Fruit fly (Drosophila melanogaster) whole organism, embryonic: ENCODE data around the gene CG10383.

Experiments
- Abd-B ChIP-seq: fragments of 200-800 bp; sonication (Bioruptor generic); optimal IDR thresholded peaks from 2 replicates; lab custom pipeline; 2018; ENCODE audit warnings: missing biosample characterization, mild to moderate bottlenecking, missing genetic modification characterization, moderate library complexity
- CG15479 ChIP-seq: fragments of 200-800 bp; sonication (Bioruptor generic); optimal IDR thresholded peaks from 3 replicates; lab custom pipeline; 2019; ENCODE audit warnings: missing biosample characterization, mild to moderate bottlenecking, missing genetic modification characterization, moderate library complexity
- CG16779 ChIP-seq: fragments of 200-800 bp; sonication (Bioruptor generic); IDR thresholded peaks from 2 replicates; pipeline ENCODE4 v1.3.6; 2022; ENCODE audit warnings: missing biosample characterization, missing genetic modification characterization
- CG16815 ChIP-seq: fragments of 200-800 bp; sonication (Bioruptor generic); optimal IDR thresholded peaks from 3 replicates; lab custom pipeline; 2017; ENCODE audit warnings: missing biosample characterization, mild to moderate bottlenecking, missing genetic modification characterization
- CG16863 ChIP-seq: fragments of 200-800 bp; sonication (Bioruptor generic); optimal IDR thresholded peaks from 3 replicates; lab custom pipeline; 2016; ENCODE audit warnings: missing biosample characterization, missing genetic modification characterization
- CG17359 ChIP-seq: fragments of 200-800 bp; sonication (Bioruptor generic); optimal IDR thresholded peaks from 3 replicates; lab custom pipeline; 2018; ENCODE audit warnings: missing biosample characterization, mild to moderate bottlenecking, missing genetic modification characterization, moderate library complexity
- CG2116 ChIP-seq: fragments of 200-800 bp; sonication (Bioruptor generic); optimal IDR thresholded peaks from 3 replicates; lab custom pipeline; 2018; ENCODE audit warnings: missing biosample characterization, mild to moderate bottlenecking, missing genetic modification characterization
- CG2199 ChIP-seq: fragments of 200-800 bp; sonication (Bioruptor generic); IDR thresholded peaks from 3 replicates; pipeline ENCODE4 v1.3.6; 2022; ENCODE audit warnings: missing biosample characterization, missing genetic modification characterization
- CG3995 ChIP-seq: fragments of 200-800 bp; sonication (Bioruptor generic); optimal IDR thresholded peaks from 3 replicates; lab custom pipeline; 2016; ENCODE audit warnings: missing biosample characterization, missing genetic modification characterization
- CG4854 ChIP-seq: fragments of 200-800 bp; sonication (Bioruptor generic); optimal IDR thresholded peaks from 2 replicates; lab custom pipeline; 2016; ENCODE audit warnings: missing biosample characterization, missing genetic modification characterization, inconsistent platforms
- CG5953 ChIP-seq: fragments of 200-800 bp; sonication (Bioruptor generic); IDR thresholded peaks from 2 replicates; pipeline ENCODE4 v1.3.6; 2022; ENCODE audit warnings: missing biosample characterization, missing genetic modification characterization
- CG8765 ChIP-seq: fragments of 200-800 bp; sonication (Bioruptor generic); IDR thresholded peaks from 2 replicates; pipeline ENCODE4 v1.3.6; 2022; ENCODE audit warnings: missing biosample characterization, missing genetic modification characterization
- CG9215 ChIP-seq: fragments of 200-800 bp; sonication (Bioruptor generic); IDR thresholded peaks from 2 replicates; pipeline ENCODE4 v1.3.6; 2022; ENCODE audit warnings: missing biosample characterization, missing genetic modification characterization
- CG9876 ChIP-seq: fragments of 200-800 bp; sonication (Bioruptor generic); optimal IDR thresholded peaks from 2 replicates; lab custom pipeline; 2016; ENCODE audit warnings: missing biosample characterization, missing genetic modification characterization
- Chrac-16 ChIP-seq: fragments of 200-800 bp; sonication (Bioruptor generic); optimal IDR thresholded peaks from 3 replicates; lab custom pipeline; 2016; ENCODE audit warnings: missing biosample characterization, missing genetic modification characterization
- CkIIα-i1 ChIP-seq: fragments of 200-800 bp; sonication (Bioruptor generic); IDR thresholded peaks from 2 replicates; pipeline ENCODE4 v1.3.6; 2022; ENCODE audit warnings: missing biosample characterization, missing genetic modification characterization
- CoRest ChIP-seq: fragments of 200-800 bp; sonication (Bioruptor generic); optimal IDR thresholded peaks from 3 replicates; lab custom pipeline; 2018; ENCODE audit warnings: missing biosample characterization, mild to moderate bottlenecking, missing genetic modification characterization, moderate library complexity
- Dip3 ChIP-seq: fragments of 200-800 bp; sonication (Bioruptor generic); optimal IDR thresholded peaks from 3 replicates; lab custom pipeline; 2016; ENCODE audit warnings: missing biosample characterization, missing genetic modification characterization
- Doc3 ChIP-seq: fragments of 200-800 bp; sonication (Bioruptor generic); IDR thresholded peaks from 3 replicates; pipeline ENCODE4 v1.3.6; 2022; ENCODE audit warnings: missing biosample characterization, missing genetic modification characterization; ENCODE audit not compliant: partially characterized antibody
- E2f1 ChIP-seq: fragments of 200-800 bp; sonication (Bioruptor generic); IDR thresholded peaks from 2 replicates; pipeline ENCODE4 v1.3.6; 2022; ENCODE audit warnings: missing biosample characterization, missing genetic modification characterization
- Fer2 ChIP-seq: fragments of 200-800 bp; sonication (Bioruptor generic); optimal IDR thresholded peaks from 2 replicates; lab custom pipeline; 2018; ENCODE audit warnings: missing biosample characterization, mild to moderate bottlenecking, missing genetic modification characterization, moderate library complexity
- Hmr ChIP-seq: fragments of 200-800 bp; sonication (Bioruptor generic); optimal IDR thresholded peaks from 3 replicates; lab custom pipeline; 2017; ENCODE audit warnings: mild to moderate bottlenecking, missing biosample characterization, missing genetic modification reagents, missing genetic modification characterization
- Nf-YA ChIP-seq: fragments of 200-800 bp; sonication (Bioruptor generic); IDR thresholded peaks from 2 replicates; pipeline ENCODE4 v1.3.6; 2022; ENCODE audit warnings: missing biosample characterization, missing genetic modification characterization
- Oli ChIP-seq: fragments of 200-800 bp; sonication (Bioruptor generic); optimal IDR thresholded peaks from 2 replicates; lab custom pipeline; 2018; ENCODE audit warnings: missing biosample characterization, mild to moderate bottlenecking, missing genetic modification characterization, moderate library complexity
- Poxn ChIP-seq: fragments of 200-800 bp; sonication (Bioruptor generic); IDR thresholded peaks from 2 replicates; pipeline ENCODE4 v1.3.6; 2022; ENCODE audit warnings: missing biosample characterization, missing genetic modification characterization
- Sry-δ ChIP-seq: fragments of 200-800 bp; sonication (Bioruptor generic); optimal IDR thresholded peaks from 2 replicates; lab custom pipeline; 2016; ENCODE audit warnings: missing biosample characterization, missing genetic modification characterization
- Vsx1 ChIP-seq: fragments of 200-800 bp; sonication (Bioruptor generic); optimal IDR thresholded peaks from 2 replicates; lab custom pipeline; 2017; ENCODE audit warnings: missing biosample characterization, mild to moderate bottlenecking, missing genetic modification characterization, missing genetic modification reagents
- cas ChIP-seq: fragments of 200-800 bp; sonication (Bioruptor generic); IDR thresholded peaks from 2 replicates; pipeline ENCODE4 v1.3.6; 2022; ENCODE audit warnings: missing biosample characterization, missing genetic modification characterization
- crc ChIP-seq: fragments of 200-800 bp; sonication (Bioruptor generic); optimal IDR thresholded peaks from 2 replicates; lab custom pipeline; 2016; ENCODE audit warnings: missing biosample characterization, missing genetic modification characterization
- croc ChIP-seq: fragments of 200-800 bp; sonication (Bioruptor generic); conservative IDR thresholded peaks from 3 replicates; pipeline ENCODE4 v1.3.6; 2022; ENCODE audit warnings: missing biosample characterization, missing genetic modification characterization
- crol ChIP-seq: fragments of 200-800 bp; sonication (Bioruptor generic); IDR thresholded peaks from 2 replicates; pipeline ENCODE4 v1.3.6; 2022; ENCODE audit warnings: missing biosample characterization, missing genetic modification characterization
- dati ChIP-seq: fragments of 200-800 bp; sonication (Bioruptor generic); IDR thresholded peaks from 2 replicates; pipeline ENCODE4 v1.3.6; 2022; ENCODE audit warnings: missing biosample characterization, missing genetic modification characterization
- en ChIP-seq: fragments of 200-800 bp; sonication (Bioruptor generic); optimal IDR thresholded peaks from 2 replicates; lab custom pipeline; 2016; ENCODE audit warnings: missing biosample characterization, missing genetic modification characterization
- esg ChIP-seq: fragments of 200-800 bp; sonication (Bioruptor generic); conservative IDR thresholded peaks from 2 replicates; pipeline ENCODE4 v1.3.6; 2022; ENCODE audit warnings: missing biosample characterization, missing genetic modification characterization
- fu2 ChIP-seq: fragments of 200-800 bp; sonication (Bioruptor generic); optimal IDR thresholded peaks from 2 replicates; lab custom pipeline; 2016; ENCODE audit warnings: missing biosample characterization, missing genetic modification characterization
- gcm ChIP-seq: fragments of 200-800 bp; sonication (Bioruptor generic); optimal IDR thresholded peaks from 2 replicates; lab custom pipeline; 2019; ENCODE audit warnings: missing biosample characterization, mild to moderate bottlenecking, missing genetic modification characterization, moderate library complexity
- gfzf ChIP-seq: fragments of 200-800 bp; sonication (Bioruptor generic); optimal IDR thresholded peaks from 2 replicates; lab custom pipeline; 2016; ENCODE audit warnings: missing biosample characterization, mild to moderate bottlenecking, missing genetic modification characterization, moderate library complexity
- jigr1 ChIP-seq: fragments of 200-800 bp; sonication (Bioruptor generic); IDR thresholded peaks from 3 replicates; pipeline ENCODE4 v1.3.6; 2022; ENCODE audit warnings: missing biosample characterization, missing genetic modification characterization
- kay ChIP-seq: fragments of 200-800 bp; sonication (Bioruptor generic); optimal IDR thresholded peaks from 2 replicates; lab custom pipeline; 2016; ENCODE audit warnings: missing biosample characterization, missing genetic modification characterization
- knrl ChIP-seq: fragments of 200-800 bp; sonication (Bioruptor generic); IDR thresholded peaks from 3 replicates; pipeline ENCODE4 v1.3.6; 2022; ENCODE audit warnings: missing biosample characterization, missing genetic modification characterization; ENCODE audit not compliant: partially characterized antibody
- lov ChIP-seq, 2 experiments: fragments of 200-800 bp in 1 of 2; fragments of >200 bp in 1 of 2; sonication (Bioruptor generic) in 1 of 2; IDR thresholded peaks in 1 of 2; optimal IDR thresholded peaks in 1 of 2; 2 replicates in 1 of 2; 3 replicates in 1 of 2; pipeline versions ENCODE4 v1.3.6 to Lab custom; 2017 to 2022; ENCODE audit warnings: missing biosample characterization in 1 of 2, missing genetic modification characterization in 1 of 2
- mirr ChIP-seq: fragments of 200-800 bp; sonication (Bioruptor generic); optimal IDR thresholded peaks from 3 replicates; lab custom pipeline; 2018; ENCODE audit warnings: missing biosample characterization, mild to moderate bottlenecking, missing genetic modification characterization
- pho ChIP-seq: fragments of 200-800 bp; sonication (Bioruptor generic); optimal IDR thresholded peaks from 2 replicates; lab custom pipeline; 2016; ENCODE audit warnings: missing biosample characterization, missing genetic modification characterization
- rib ChIP-seq: fragments of 200-800 bp; sonication (Bioruptor generic); IDR thresholded peaks from 2 replicates; pipeline ENCODE4 v1.3.6; 2022; ENCODE audit warnings: missing biosample characterization, missing genetic modification characterization
- row ChIP-seq: fragments of 200-800 bp; sonication (Bioruptor generic); IDR thresholded peaks from 3 replicates; pipeline ENCODE4 v1.3.6; 2022; ENCODE audit warnings: missing biosample characterization, missing genetic modification characterization
- sd ChIP-seq: fragments of 200-800 bp; sonication (Bioruptor generic); optimal IDR thresholded peaks from 3 replicates; lab custom pipeline; 2018; ENCODE audit warnings: missing biosample characterization, mild to moderate bottlenecking, missing genetic modification characterization, moderate library complexity
- sens-2 ChIP-seq: fragments of 200-800 bp; sonication (Bioruptor generic); IDR thresholded peaks from 2 replicates; pipeline ENCODE4 v1.3.6; 2022; ENCODE audit warnings: missing biosample characterization, missing genetic modification characterization
- slou ChIP-seq: fragments of 200-800 bp; sonication (Bioruptor generic); optimal IDR thresholded peaks from 3 replicates; lab custom pipeline; 2016; ENCODE audit warnings: missing biosample characterization, missing genetic modification characterization
- tio ChIP-seq: fragments of 200-800 bp; sonication (Bioruptor generic); optimal IDR thresholded peaks from 2 replicates; lab custom pipeline; 2017; ENCODE audit warnings: missing biosample characterization, missing genetic modification characterization, inconsistent platforms
- trh ChIP-seq: fragments of 200-800 bp; sonication (Bioruptor generic); optimal IDR thresholded peaks from 2 replicates; lab custom pipeline; 2016; ENCODE audit warnings: missing biosample characterization, missing genetic modification characterization
- vvl ChIP-seq: fragments of 200-800 bp; sonication (Bioruptor generic); IDR thresholded peaks from 2 replicates; pipeline ENCODE4 v1.3.6; 2022; ENCODE audit warnings: missing biosample characterization, missing genetic modification characterization

The CG10383 gene

DNA sequence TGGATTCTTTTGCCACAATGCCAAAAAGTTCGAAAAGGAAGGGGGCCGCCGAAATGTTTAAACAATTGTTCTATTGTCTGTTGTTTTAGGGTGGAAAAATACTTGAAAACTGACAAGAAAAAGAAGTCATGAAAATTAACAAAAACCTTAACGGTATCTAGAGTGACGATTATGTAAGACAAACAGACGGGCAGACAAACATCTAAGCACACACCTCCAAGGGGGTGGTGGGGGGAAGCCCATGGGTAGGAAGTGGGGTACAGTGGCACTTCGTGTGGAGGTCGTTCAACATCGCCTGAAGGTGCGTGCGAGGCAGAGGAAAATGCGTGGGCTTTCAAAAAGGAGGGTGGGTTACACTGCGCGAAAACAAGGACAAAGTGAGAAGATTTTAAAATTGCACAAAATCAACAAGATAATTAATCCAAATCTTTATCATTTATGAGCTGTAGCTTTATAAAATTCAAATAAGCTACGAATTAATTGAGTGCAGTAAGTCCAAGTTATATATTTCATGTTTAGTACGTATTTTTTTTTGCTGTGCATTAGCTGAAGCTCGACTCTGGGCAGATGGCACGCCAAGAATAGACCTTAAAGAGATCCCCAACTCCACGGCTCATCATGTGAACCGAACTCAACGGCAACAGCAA, 22.1 kb upstream of the CG10383 start (continued):
- TF ChIP-seq pho (GFP tag; lab: Kevin White, UChicago), result no peak
- TF ChIP-seq Nf-YA, result 0 out of 2 replicates have a peak, but pooled peaks have one; percentile 18
- no peak for TF ChIP-seq CG16779 (GFP tag; lab: Robert Waterston, UW)
- TF ChIP-seq jigr1 (GFP tag; lab: Robert Waterston, UW), result no peak
- peak; percentile 9 for TF ChIP-seq Hmr (GFP tag; lab: Kevin White, UChicago)
- peak; percentile 74 for TF ChIP-seq crol (GFP tag; lab: Robert Waterston, UW)
- TF ChIP-seq dati (GFP tag; lab: Robert Waterston, UW), result no peak
- no peak for TF ChIP-seq Abd-B
- TF ChIP-seq slou, result no peak
- no peak for TF ChIP-seq cas (GFP tag; lab: Robert Waterston, UW)
- TF ChIP-seq Dip3, result no peak
- TF ChIP-seq CG16815, result no peak
- TF ChIP-seq croc (GFP tag; lab: Robert Waterston, UW), result no peak
- no peak for TF ChIP-seq row (GFP tag; lab: Robert Waterston, UW)
- TF ChIP-seq Fer2 (tag; lab: Kevin White, UChicago), result no peak
- TF ChIP-seq Poxn (GFP tag; lab: Robert Waterston, UW), result no peak
- TF ChIP-seq CkIIα-i1 (GFP tag; lab: Robert Waterston, UW), result no peak
- TF ChIP-seq Sry-δ (GFP tag; lab: Kevin White, UChicago), result no peak
- no peak for TF ChIP-seq kay (GFP tag; lab: Kevin White, UChicago)
- TF ChIP-seq gcm (GFP tag; lab: Kevin White, UChicago), result no peak
- no peak for TF ChIP-seq Vsx1 (GFP tag; lab: Kevin White, UChicago)
- peak; percentile 1 for TF ChIP-seq tio (GFP tag; lab: Kevin White, UChicago)
- TF ChIP-seq trh (GFP tag; lab: Kevin White, UChicago), result no peak
- TF ChIP-seq rib (GFP tag; lab: Robert Waterston, UW), result no peak
- TF ChIP-seq fu2, result no peak
- TF ChIP-seq CoRest, result no peak
- no peak for TF ChIP-seq Oli
- no peak for TF ChIP-seq CG8765
- TF ChIP-seq CG2116, result no peak
- no peak for TF ChIP-seq CG15479
- TF ChIP-seq mirr (GFP tag; lab: Kevin White, UChicago), result peak; percentile 20
- TF ChIP-seq sd, result no peak
- TF ChIP-seq crc (GFP tag; lab: Kevin White, UChicago), result no peak
- no peak for TF ChIP-seq E2f1 (GFP tag; lab: Robert Waterston, UW)
- no peak for TF ChIP-seq lov (optimal IDR thresholded peaks at IDR 0.05; lab: Kevin White, UChicago)
- no peak for TF ChIP-seq lov (GFP tag; IDR thresholded peaks at IDR 0.05; lab: Robert Waterston, UW)
- TF ChIP-seq CG2199 (GFP tag; lab: Robert Waterston, UW), result no peak
- no peak for TF ChIP-seq sens-2 (GFP tag; lab: Robert Waterston, UW)
- no peak for TF ChIP-seq CG9215 (GFP tag; lab: Robert Waterston, UW)
- TF ChIP-seq CG4854 (GFP tag; lab: Kevin White, UChicago), result no peak
- no peak for TF ChIP-seq CG16863 (GFP tag; lab: Kevin White, UChicago)
- no peak for TF ChIP-seq CG9876 (GFP tag; lab: Kevin White, UChicago)
- TF ChIP-seq gfzf (GFP tag; lab: Kevin White, UChicago), result no peak
- no peak for TF ChIP-seq Chrac-16 (GFP tag; lab: Kevin White, UChicago)
- no peak for TF ChIP-seq CG3995
- TF ChIP-seq esg (GFP tag; lab: Robert Waterston, UW), result no peak
- TF ChIP-seq en (GFP tag; lab: Kevin White, UChicago), result no peak
- no peak for TF ChIP-seq CG5953 (GFP tag; lab: Robert Waterston, UW)
- TF ChIP-seq knrl (GFP tag; lab: Robert Waterston, UW), result no peak
- TF ChIP-seq CG17359 (tag; lab: Kevin White, UChicago), result peak; percentile 18
- TF ChIP-seq vvl (GFP tag; lab: Robert Waterston, UW), result peak; percentile 21; the same call in 1 of the 2 replicates
- no peak for TF ChIP-seq Doc3
